Fruit fly (Drosophila melanogaster) whole organism, embryonic: ENCODE data around the gene CG1307.

ENCODE experiments used
- CG10209 ChIP-seq: fragments of 200-800 bp; sonication (Bioruptor generic); optimal IDR thresholded peaks from 3 replicates; lab custom pipeline; 2017; ENCODE audit warnings: missing biosample characterization, mild to moderate bottlenecking, missing genetic modification characterization, missing genetic modification reagents
- CG10979 ChIP-seq: fragments of 200-800 bp; sonication (Bioruptor generic); optimal IDR thresholded peaks from 2 replicates; lab custom pipeline; 2018; ENCODE audit warnings: missing biosample characterization, mild to moderate bottlenecking, missing genetic modification characterization, moderate library complexity
- CG1603 ChIP-seq: fragments of 200-800 bp; sonication (Bioruptor generic); optimal IDR thresholded peaks from 2 replicates; lab custom pipeline; 2019; ENCODE audit warnings: missing biosample characterization, mild to moderate bottlenecking, missing genetic modification characterization, moderate library complexity
- CG16779 ChIP-seq: fragments of 200-800 bp; sonication (Bioruptor generic); IDR thresholded peaks from 2 replicates; pipeline ENCODE4 v1.3.6; 2022; ENCODE audit warnings: missing biosample characterization, missing genetic modification characterization
- CG16813 ChIP-seq: fragments of 200-800 bp; sonication (Bioruptor generic); IDR thresholded peaks from 3 replicates; pipeline ENCODE4 v1.3.6; 2022; ENCODE audit warnings: missing biosample characterization, missing genetic modification characterization; ENCODE audit not compliant: partially characterized antibody
- CG18262 ChIP-seq: fragments of 200-800 bp; optimal IDR thresholded peaks from 3 replicates; lab custom pipeline; 2019; ENCODE audit warnings: missing biosample characterization, mild to moderate bottlenecking, missing genetic modification characterization, moderate library complexity
- CG18764 ChIP-seq: fragments of 200-800 bp; sonication (Bioruptor generic); optimal IDR thresholded peaks from 3 replicates; lab custom pipeline; 2016; ENCODE audit warnings: missing biosample characterization, missing genetic modification characterization
- CG34224 ChIP-seq: fragments of 200-800 bp; sonication (Bioruptor generic); IDR thresholded peaks from 3 replicates; pipeline ENCODE4 v1.3.6; 2022; ENCODE audit warnings: missing biosample characterization, missing genetic modification characterization; ENCODE audit not compliant: partially characterized antibody
- CG34376 ChIP-seq: fragments of 200-800 bp; sonication (Bioruptor generic); optimal IDR thresholded peaks from 2 replicates; lab custom pipeline; 2018; ENCODE audit warnings: missing biosample characterization, mild to moderate bottlenecking, missing genetic modification characterization
- CG4424 ChIP-seq: fragments of 200-800 bp; sonication (Bioruptor generic); optimal IDR thresholded peaks from 3 replicates; lab custom pipeline; 2016; ENCODE audit warnings: missing biosample characterization, missing genetic modification characterization
- CG4854 ChIP-seq: fragments of 200-800 bp; sonication (Bioruptor generic); optimal IDR thresholded peaks from 2 replicates; lab custom pipeline; 2016; ENCODE audit warnings: missing biosample characterization, missing genetic modification characterization, inconsistent platforms
- CG6689 ChIP-seq: fragments of 200-800 bp; sonication (Bioruptor generic); IDR thresholded peaks from 2 replicates; pipeline ENCODE4 v1.3.6; 2022; ENCODE audit warnings: missing biosample characterization, missing genetic modification characterization
- CG7839 ChIP-seq: fragments of 200-800 bp; sonication (Bioruptor generic); optimal IDR thresholded peaks from 3 replicates; lab custom pipeline; 2018; ENCODE audit warnings: missing biosample characterization, mild to moderate bottlenecking, missing genetic modification characterization, moderate library complexity
- D19A ChIP-seq: fragments of 200-800 bp; optimal IDR thresholded peaks from 3 replicates; lab custom pipeline; 2019; ENCODE audit warnings: missing biosample characterization, mild to moderate bottlenecking, missing genetic modification characterization, moderate library complexity
- Dll ChIP-seq: fragments of 200-800 bp; sonication (Bioruptor generic); IDR thresholded peaks from 4 replicates; pipeline ENCODE4 v1.3.6; 2022; ENCODE audit warnings: missing biosample characterization, missing genetic modification characterization; ENCODE audit not compliant: partially characterized antibody
- Dp ChIP-seq: fragments of 200-800 bp; sonication (Bioruptor generic); optimal IDR thresholded peaks from 2 replicates; lab custom pipeline; 2018; ENCODE audit warnings: missing biosample characterization, mild to moderate bottlenecking, missing genetic modification characterization, moderate library complexity
- Drgx ChIP-seq: fragments of 200-800 bp; sonication (Bioruptor generic); IDR thresholded peaks from 2 replicates; pipeline ENCODE4 v1.3.6; 2022; ENCODE audit warnings: missing biosample characterization, missing genetic modification characterization
- Eip74EF ChIP-seq, 2 experiments: fragments of 200-800 bp in 1 of 2; fragments of >200 bp in 1 of 2; sonication (Bioruptor generic) in 1 of 2; optimal IDR thresholded peaks; 2 replicates each; lab custom pipeline; 2017 to 2019; ENCODE audit warnings: missing biosample characterization in 2 of 2, missing genetic modification characterization in 2 of 2, mild to moderate bottlenecking in 1 of 2, moderate library complexity in 1 of 2
- Elba2 ChIP-seq: fragments of 200-800 bp; sonication (Bioruptor generic); optimal IDR thresholded peaks from 3 replicates; lab custom pipeline; 2016; ENCODE audit warnings: missing biosample characterization, missing genetic modification characterization
- H15 ChIP-seq: fragments of 200-800 bp; sonication (Bioruptor generic); IDR thresholded peaks from 3 replicates; pipeline ENCODE4 v1.3.6; 2022; ENCODE audit warnings: missing biosample characterization, missing genetic modification characterization
- MBD-R2 ChIP-seq: fragments of 200-800 bp; sonication (Bioruptor generic); IDR thresholded peaks from 2 replicates; pipeline ENCODE4 v1.3.6; 2022; ENCODE audit warnings: missing biosample characterization, missing genetic modification characterization
- Mrtf ChIP-seq: fragments of 200-800 bp; sonication (Bioruptor generic); IDR thresholded peaks from 3 replicates; pipeline ENCODE4 v1.3.6; 2022; ENCODE audit warnings: missing biosample characterization, missing genetic modification characterization
- NfI ChIP-seq: fragments of 200-800 bp; sonication (Bioruptor generic); optimal IDR thresholded peaks from 3 replicates; lab custom pipeline; 2018; ENCODE audit warnings: missing biosample characterization, mild to moderate bottlenecking, missing genetic modification characterization, moderate library complexity
- Optix ChIP-seq: fragments of 200-800 bp; sonication (Bioruptor generic); IDR thresholded peaks from 3 replicates; pipeline ENCODE4 v1.3.6; 2022; ENCODE audit warnings: missing biosample characterization, missing genetic modification characterization
- Pdp1 ChIP-seq, 2 experiments: fragments of 200-800 bp; sonication (Bioruptor generic); optimal IDR thresholded peaks; 3 replicates each; lab custom pipeline; 2016; ENCODE audit warnings: missing biosample characterization in 2 of 2, missing genetic modification characterization in 2 of 2, mild to moderate bottlenecking in 1 of 2, moderate library complexity in 1 of 2
- Rfx ChIP-seq: fragments of 200-800 bp; sonication (Bioruptor generic); IDR thresholded peaks from 2 replicates; pipeline ENCODE4 v1.3.6; 2022; ENCODE audit warnings: missing biosample characterization, missing genetic modification characterization
- Sox102F ChIP-seq: fragments of 200-800 bp; sonication (Bioruptor generic); optimal IDR thresholded peaks from 2 replicates; lab custom pipeline; 2018; ENCODE audit warnings: missing biosample characterization, mild to moderate bottlenecking, missing genetic modification characterization, moderate library complexity
- Taf1 ChIP-seq: fragments of 200-800 bp; sonication (Bioruptor generic); IDR thresholded peaks from 2 replicates; pipeline ENCODE4 v1.3.6; 2022; ENCODE audit warnings: missing biosample characterization, missing genetic modification characterization
- ac ChIP-seq: fragments of 200-800 bp; sonication (Bioruptor generic); optimal IDR thresholded peaks from 3 replicates; lab custom pipeline; 2017; ENCODE audit warnings: missing biosample characterization, mild to moderate bottlenecking, missing genetic modification characterization
- bbx ChIP-seq: fragments of 200-800 bp; sonication (Bioruptor generic); IDR thresholded peaks from 2 replicates; pipeline ENCODE4 v1.3.6; 2022; ENCODE audit warnings: missing biosample characterization, missing genetic modification characterization; ENCODE audit not compliant: partially characterized antibody
- chinmo ChIP-seq: fragments of 200-800 bp; sonication (Bioruptor generic); IDR thresholded peaks from 4 replicates; pipeline ENCODE4 v1.3.6; 2022; ENCODE audit warnings: missing biosample characterization, missing genetic modification characterization; ENCODE audit not compliant: partially characterized antibody
- chm ChIP-seq: fragments of 200-800 bp; sonication (Bioruptor generic); IDR thresholded peaks from 2 replicates; pipeline ENCODE4 v1.3.6; 2022; ENCODE audit warnings: missing biosample characterization, missing genetic modification characterization
- dimm ChIP-seq: fragments of 200-800 bp; sonication (Bioruptor generic); IDR thresholded peaks from 2 replicates; pipeline ENCODE4 v1.3.6; 2022; ENCODE audit warnings: missing biosample characterization, missing genetic modification characterization
- ems ChIP-seq: fragments of 200-800 bp; sonication (Bioruptor generic); optimal IDR thresholded peaks from 3 replicates; lab custom pipeline; 2016; ENCODE audit warnings: missing biosample characterization, missing genetic modification characterization
- eyg ChIP-seq: fragments of 200-800 bp; sonication (Bioruptor generic); optimal IDR thresholded peaks from 3 replicates; lab custom pipeline; 2016; ENCODE audit warnings: missing biosample characterization, missing genetic modification characterization
- ftz-f1 ChIP-seq: fragments of 200-800 bp; sonication (Bioruptor generic); optimal IDR thresholded peaks from 2 replicates; lab custom pipeline; 2016; ENCODE audit warnings: missing biosample characterization, missing genetic modification characterization
- hkb ChIP-seq, 2 experiments: fragments of 200-800 bp in 1 of 2; fragments of >200 bp in 1 of 2; sonication (Bioruptor generic) in 1 of 2; IDR thresholded peaks in 1 of 2; optimal IDR thresholded peaks in 1 of 2; 2 replicates each; pipeline versions ENCODE4 v1.3.6 to Lab custom; 2017 to 2022; ENCODE audit warnings: missing biosample characterization in 1 of 2, missing genetic modification characterization in 1 of 2
- jumu ChIP-seq: fragments of 200-800 bp; sonication (Bioruptor generic); optimal IDR thresholded peaks from 3 replicates; lab custom pipeline; 2016; ENCODE audit warnings: missing biosample characterization, missing genetic modification characterization
- pho ChIP-seq: fragments of 200-800 bp; sonication (Bioruptor generic); optimal IDR thresholded peaks from 2 replicates; lab custom pipeline; 2016; ENCODE audit warnings: missing biosample characterization, missing genetic modification characterization
- row ChIP-seq: fragments of 200-800 bp; sonication (Bioruptor generic); IDR thresholded peaks from 3 replicates; pipeline ENCODE4 v1.3.6; 2022; ENCODE audit warnings: missing biosample characterization, missing genetic modification characterization
- sens-2 ChIP-seq: fragments of 200-800 bp; sonication (Bioruptor generic); IDR thresholded peaks from 2 replicates; pipeline ENCODE4 v1.3.6; 2022; ENCODE audit warnings: missing biosample characterization, missing genetic modification characterization
- sisA ChIP-seq: fragments of 200-800 bp; sonication (Bioruptor generic); IDR thresholded peaks from 2 replicates; pipeline ENCODE4 v1.3.6; 2022; ENCODE audit warnings: missing biosample characterization, missing genetic modification characterization
- tll ChIP-seq, 2 experiments: fragments of 200-800 bp in 1 of 2; fragments of >200 bp in 1 of 2; sonication (Bioruptor generic) in 1 of 2; optimal IDR thresholded peaks; 2 replicates each; lab custom pipeline; 2017 to 2019; ENCODE audit warnings: missing biosample characterization in 2 of 2, missing genetic modification characterization in 2 of 2, mild to moderate bottlenecking in 1 of 2, moderate library complexity in 1 of 2
- zen ChIP-seq: fragments of 200-800 bp; sonication (Bioruptor generic); optimal IDR thresholded peaks from 3 replicates; lab custom pipeline; 2018; ENCODE audit warnings: missing biosample characterization, mild to moderate bottlenecking, missing genetic modification characterization, moderate library complexity

Gene CG1307

dm6 chr3R:6664371-6665116, 7.3 kb upstream of the CG1307 start (continued):
- no peak for TF ChIP-seq Eip74EF (GFP tag; optimal IDR thresholded peaks at IDR 0.05; lab: Kevin White, UChicago)
- peak; percentile 9 for TF ChIP-seq CG10979 (tag; lab: Kevin White, UChicago)
- 0 out of 2 replicates have a peak, but pooled peaks have one; percentile 51 for TF ChIP-seq chm (GFP tag; lab: Robert Waterston, UW)
- TF ChIP-seq chinmo (GFP tag; lab: Robert Waterston, UW): 0 out of 4 replicates have a peak, but pooled peaks have one; percentile 32
- no peak for TF ChIP-seq CG4854
- TF ChIP-seq Sox102F (GFP tag; lab: Kevin White, UChicago): peak; percentile 15
- TF ChIP-seq hkb (optimal IDR thresholded peaks at IDR 0.05; lab: Kevin White, UChicago): no peak
- TF ChIP-seq hkb (GFP tag; IDR thresholded peaks at IDR 0.05; lab: Robert Waterston, UW): no peak
- TF ChIP-seq Taf1: no peak
- TF ChIP-seq Mrtf (GFP tag; lab: Robert Waterston, UW): no peak
- peak; percentile 15 for TF ChIP-seq CG7839 (tag; lab: Kevin White, UChicago)
- TF ChIP-seq CG18262 (tag; lab: Kevin White, UChicago): peak; percentile 61
- no peak for TF ChIP-seq CG16779 (GFP tag; lab: Robert Waterston, UW)
- no peak for TF ChIP-seq eyg (GFP tag; lab: Kevin White, UChicago)
- TF ChIP-seq sens-2 (GFP tag; lab: Robert Waterston, UW): no peak
- no peak for TF ChIP-seq pho (GFP tag; lab: Kevin White, UChicago)
- TF ChIP-seq Dp (GFP tag; lab: Kevin White, UChicago): peak; percentile 41
- peak in 1 of 2 experiments; percentile 12 for TF ChIP-seq Pdp1 (GFP tag; optimal IDR thresholded peaks at IDR 0.05; lab: Kevin White, UChicago)
- no peak for TF ChIP-seq CG6689 (GFP tag; lab: Robert Waterston, UW)
- TF ChIP-seq NfI (GFP tag; lab: Kevin White, UChicago): no peak
- 0 out of 3 replicates have a peak, but pooled peaks have one; percentile 9 for TF ChIP-seq CG16813
- TF ChIP-seq CG34224 (GFP tag; lab: Robert Waterston, UW): 0 out of 3 replicates have a peak, but pooled peaks have one; percentile 10
- peak; percentile 69 for TF ChIP-seq CG1603 (tag; lab: Kevin White, UChicago)
- no peak for TF ChIP-seq Dll (GFP tag; lab: Robert Waterston, UW)

- TF ChIP-seq row (GFP tag; lab: Robert Waterston, UW) (0 out of 3 replicates have a peak, but pooled peaks have one; percentile 1), tll (GFP tag; optimal IDR thresholded peaks at IDR 0.05; lab: Kevin White, UChicago) (peak in 1 of 2 experiments; percentile 93), CG4854 (no peak)
Measured at dm6 chr3R:6663289-6663666, 6.0 kb upstream of the CG1307 start.

dm6 chr3R:6662613-6663288, 5.5 kb upstream of the CG1307 start:
- TF ChIP-seq CG10209 (GFP tag; lab: Kevin White, UChicago) (no peak), CG18764 (GFP tag; lab: Kevin White, UChicago) (no peak), Drgx (no peak), row (GFP tag; lab: Robert Waterston, UW) (0 out of 3 replicates have a peak, but pooled peaks have one; percentile 15), D19A (tag; lab: Kevin White, UChicago) (no peak), Rfx (GFP tag; lab: Robert Waterston, UW) (no peak), dimm (no peak), H15 (no peak), bbx (GFP tag; lab: Robert Waterston, UW) (no peak), sisA (GFP tag; lab: Robert Waterston, UW) (no peak), jumu (GFP tag; lab: Kevin White, UChicago) (no peak), CG34376 (no peak), zen (tag; lab: Kevin White, UChicago) (peak; percentile 45), ac (GFP tag; lab: Kevin White, UChicago) (peak; percentile 25), Elba2 (peak; percentile 28), Optix (GFP tag; lab: Robert Waterston, UW) (no peak), CG4424 (no peak), tll (GFP tag; optimal IDR thresholded peaks at IDR 0.05; lab: Kevin White, UChicago) (peak in 1 of 2 experiments; percentile 46), ftz-f1 (no peak), MBD-R2 (GFP tag; lab: Robert Waterston, UW) (no peak), ems (GFP tag; lab: Kevin White, UChicago) (no peak)
